Fruit fly (Drosophila melanogaster) whole organism, embryonic: ENCODE measurements around the gene Cpr65Az.
A peak's percentile ranks its signal among the peaks of the same experiment; 100 is the strongest.

Experiments
- Atf3 ChIP-seq: fragments of 200-800 bp; sonication (Bioruptor generic); optimal IDR thresholded peaks from 3 replicates; lab custom pipeline; 2016; ENCODE audit warnings: missing biosample characterization, missing genetic modification characterization
- Atf6 ChIP-seq: fragments of 200-800 bp; sonication (Bioruptor generic); IDR thresholded peaks from 2 replicates; pipeline ENCODE4 v1.3.6; 2022; ENCODE audit warnings: missing biosample characterization, missing genetic modification characterization
- B-H2 ChIP-seq: fragments of 200-800 bp; sonication (Bioruptor generic); optimal IDR thresholded peaks from 2 replicates; lab custom pipeline; 2018; ENCODE audit warnings: missing biosample characterization, mild to moderate bottlenecking, missing genetic modification characterization
- BEAF-32 ChIP-seq: fragments of 200-800 bp; sonication (Bioruptor generic); optimal IDR thresholded peaks from 3 replicates; lab custom pipeline; 2017; ENCODE audit warnings: missing biosample characterization, missing genetic modification characterization, mild to moderate bottlenecking, moderate library complexity, missing genetic modification reagents
- CG10543 ChIP-seq: fragments of 200-800 bp; sonication (Bioruptor generic); optimal IDR thresholded peaks from 3 replicates; lab custom pipeline; 2017; ENCODE audit warnings: missing biosample characterization, mild to moderate bottlenecking, missing genetic modification characterization, moderate library complexity
- CG11093 ChIP-seq: fragments of 200-800 bp; sonication (Bioruptor generic); IDR thresholded peaks from 3 replicates; pipeline ENCODE4 v1.3.6; 2022; ENCODE audit warnings: missing biosample characterization, missing genetic modification characterization
- CG11398 ChIP-seq: fragments of 200-800 bp; sonication (Bioruptor generic); optimal IDR thresholded peaks from 2 replicates; lab custom pipeline; 2016; ENCODE audit warnings: missing biosample characterization, missing genetic modification characterization
- CG13775 ChIP-seq: fragments of 200-800 bp; sonication (Bioruptor generic); optimal IDR thresholded peaks from 3 replicates; lab custom pipeline; 2017; ENCODE audit warnings: missing biosample characterization, mild to moderate bottlenecking, missing genetic modification characterization
- CG14710 ChIP-seq: fragments of 200-800 bp; sonication (Bioruptor generic); optimal IDR thresholded peaks from 3 replicates; lab custom pipeline; 2019; ENCODE audit warnings: missing biosample characterization, mild to moderate bottlenecking, missing genetic modification characterization, moderate library complexity
- CG15073 ChIP-seq: fragments of 200-800 bp; sonication (Bioruptor generic); optimal IDR thresholded peaks from 2 replicates; lab custom pipeline; 2016; ENCODE audit warnings: missing biosample characterization, missing genetic modification characterization
- CG17568 ChIP-seq: fragments of 200-800 bp; sonication (Bioruptor generic); optimal IDR thresholded peaks from 2 replicates; lab custom pipeline; 2018; ENCODE audit warnings: missing biosample characterization, mild to moderate bottlenecking, missing genetic modification characterization, moderate library complexity
- CG17612 ChIP-seq: fragments of 200-800 bp; sonication (Bioruptor generic); IDR thresholded peaks from 2 replicates; pipeline ENCODE4 v1.3.6; 2022; ENCODE audit warnings: missing biosample characterization, missing genetic modification characterization
- CG2116 ChIP-seq: fragments of 200-800 bp; sonication (Bioruptor generic); optimal IDR thresholded peaks from 3 replicates; lab custom pipeline; 2018; ENCODE audit warnings: missing biosample characterization, mild to moderate bottlenecking, missing genetic modification characterization
- CG33557 ChIP-seq: fragments of 200-800 bp; sonication (Bioruptor generic); optimal IDR thresholded peaks from 2 replicates; lab custom pipeline; 2019; ENCODE audit warnings: missing biosample characterization, mild to moderate bottlenecking, missing genetic modification characterization, moderate library complexity
- CG4328 ChIP-seq: fragments of 200-800 bp; sonication (Bioruptor generic); optimal IDR thresholded peaks from 3 replicates; lab custom pipeline; 2017; ENCODE audit warnings: missing biosample characterization, missing genetic modification reagents, missing genetic modification characterization
- CG4617 ChIP-seq: fragments of 200-800 bp; sonication (Bioruptor generic); optimal IDR thresholded peaks from 3 replicates; lab custom pipeline; 2016; ENCODE audit warnings: missing biosample characterization, missing genetic modification characterization, borderline replicate concordance
- CG5180 ChIP-seq: fragments of 200-800 bp; sonication (Bioruptor generic); optimal IDR thresholded peaks from 3 replicates; lab custom pipeline; 2017; ENCODE audit warnings: missing biosample characterization, missing genetic modification characterization, mild to moderate bottlenecking, moderate library complexity, missing genetic modification reagents
- CG7556 ChIP-seq: fragments of 200-800 bp; sonication (Bioruptor generic); optimal IDR thresholded peaks from 2 replicates; lab custom pipeline; 2017; ENCODE audit warnings: missing biosample characterization, mild to moderate bottlenecking, missing genetic modification characterization
- CG9437 ChIP-seq: fragments of 200-800 bp; sonication (Bioruptor generic); optimal IDR thresholded peaks from 2 replicates; lab custom pipeline; 2018; ENCODE audit warnings: missing biosample characterization, mild to moderate bottlenecking, missing genetic modification characterization
- CG9817 ChIP-seq: fragments of 200-800 bp; sonication (Bioruptor generic); optimal IDR thresholded peaks from 2 replicates; lab custom pipeline; 2018; ENCODE audit warnings: missing biosample characterization, mild to moderate bottlenecking, missing genetic modification characterization, moderate library complexity
- CoRest ChIP-seq: fragments of 200-800 bp; sonication (Bioruptor generic); optimal IDR thresholded peaks from 3 replicates; lab custom pipeline; 2018; ENCODE audit warnings: missing biosample characterization, mild to moderate bottlenecking, missing genetic modification characterization, moderate library complexity
- Dll ChIP-seq: fragments of 200-800 bp; sonication (Bioruptor generic); IDR thresholded peaks from 4 replicates; pipeline ENCODE4 v1.3.6; 2022; ENCODE audit warnings: missing biosample characterization, missing genetic modification characterization; ENCODE audit not compliant: partially characterized antibody
- E2f1 ChIP-seq: fragments of 200-800 bp; sonication (Bioruptor generic); IDR thresholded peaks from 2 replicates; pipeline ENCODE4 v1.3.6; 2022; ENCODE audit warnings: missing biosample characterization, missing genetic modification characterization
- E2f2 ChIP-seq: fragments of 200-800 bp; sonication (Bioruptor generic); IDR thresholded peaks from 2 replicates; pipeline ENCODE4 v1.3.6; 2022; ENCODE audit warnings: missing biosample characterization, missing genetic modification characterization
- Eip74EF ChIP-seq, 2 experiments: fragments of 200-800 bp in 1 of 2; fragments of >200 bp in 1 of 2; sonication (Bioruptor generic) in 1 of 2; optimal IDR thresholded peaks; 2 replicates each; lab custom pipeline; 2017 to 2019; ENCODE audit warnings: missing biosample characterization in 2 of 2, missing genetic modification characterization in 2 of 2, mild to moderate bottlenecking in 1 of 2, moderate library complexity in 1 of 2
- HLH54F ChIP-seq: fragments of 200-800 bp; sonication (Bioruptor generic); optimal IDR thresholded peaks from 3 replicates; lab custom pipeline; 2016; ENCODE audit warnings: missing biosample characterization, missing genetic modification characterization
- HLHmδ ChIP-seq: fragments of 200-800 bp; sonication (Bioruptor generic); optimal IDR thresholded peaks from 2 replicates; lab custom pipeline; 2018; ENCODE audit warnings: missing biosample characterization, mild to moderate bottlenecking, missing genetic modification characterization, moderate library complexity
- MESR4 ChIP-seq: fragments of 200-800 bp; sonication (Bioruptor generic); optimal IDR thresholded peaks from 2 replicates; lab custom pipeline; 2018; ENCODE audit warnings: missing biosample characterization, mild to moderate bottlenecking, missing genetic modification characterization, moderate library complexity
- MTF-1 ChIP-seq: fragments of 200-800 bp; sonication (Bioruptor generic); optimal IDR thresholded peaks from 2 replicates; lab custom pipeline; 2018; ENCODE audit warnings: missing biosample characterization, mild to moderate bottlenecking, missing genetic modification characterization, borderline replicate concordance
- Sry-δ ChIP-seq: fragments of 200-800 bp; sonication (Bioruptor generic); optimal IDR thresholded peaks from 2 replicates; lab custom pipeline; 2016; ENCODE audit warnings: missing biosample characterization, missing genetic modification characterization
- TFAM ChIP-seq: fragments of 200-800 bp; sonication (Bioruptor generic); optimal IDR thresholded peaks from 2 replicates; lab custom pipeline; 2017; ENCODE audit warnings: missing biosample characterization, missing genetic modification characterization, inconsistent platforms
- Xbp1 ChIP-seq: fragments of 200-800 bp; sonication (Bioruptor generic); optimal IDR thresholded peaks from 3 replicates; lab custom pipeline; 2016; ENCODE audit warnings: missing biosample characterization, mild to moderate bottlenecking, missing genetic modification characterization
- aop ChIP-seq: fragments of 200-800 bp; sonication (Bioruptor generic); IDR thresholded peaks from 2 replicates; pipeline ENCODE4 v1.3.6; 2022; ENCODE audit warnings: missing biosample characterization, missing genetic modification characterization
- ash1 ChIP-seq: fragments of 200-800 bp; sonication (Bioruptor generic); optimal IDR thresholded peaks from 2 replicates; lab custom pipeline; 2018; ENCODE audit warnings: missing biosample characterization, mild to moderate bottlenecking, missing genetic modification characterization
- chn ChIP-seq: fragments of 200-800 bp; sonication (Bioruptor generic); optimal IDR thresholded peaks from 2 replicates; lab custom pipeline; 2016; ENCODE audit warnings: missing biosample characterization, missing genetic modification characterization
- crol ChIP-seq: fragments of 200-800 bp; sonication (Bioruptor generic); IDR thresholded peaks from 2 replicates; pipeline ENCODE4 v1.3.6; 2022; ENCODE audit warnings: missing biosample characterization, missing genetic modification characterization
- dpn ChIP-seq, 2 experiments: fragments of 200-800 bp; sonication (Bioruptor generic); optimal IDR thresholded peaks; 3 replicates each; lab custom pipeline; 2016; ENCODE audit warnings: missing biosample characterization in 2 of 2, missing genetic modification characterization in 2 of 2
- eve ChIP-seq, 2 experiments: fragments of >200 bp; optimal IDR thresholded peaks; 2 replicates each; lab custom pipeline; 2017; ENCODE audit warnings: missing biosample characterization in 2 of 2, missing genetic modification characterization in 2 of 2
- fd3F ChIP-seq: fragments of 200-800 bp; sonication (Bioruptor generic); optimal IDR thresholded peaks from 2 replicates; lab custom pipeline; 2018; ENCODE audit warnings: missing biosample characterization, mild to moderate bottlenecking, missing genetic modification characterization, moderate library complexity
- gce ChIP-seq: fragments of 200-800 bp; sonication (Bioruptor generic); IDR thresholded peaks from 3 replicates; pipeline ENCODE4 v1.3.6; 2022; ENCODE audit warnings: missing biosample characterization, missing genetic modification characterization
- gcm2 ChIP-seq: fragments of 200-800 bp; sonication (Bioruptor generic); optimal IDR thresholded peaks from 2 replicates; lab custom pipeline; 2016; ENCODE audit warnings: missing biosample characterization, missing genetic modification characterization
- hth ChIP-seq: fragments of >200 bp; optimal IDR thresholded peaks from 2 replicates; lab custom pipeline; 2017; ENCODE audit warnings: inconsistent platforms
- lola ChIP-seq, 3 experiments: fragments of >200 bp in 2 of 3; fragments of 200-800 bp in 1 of 3; sonication (Bioruptor generic) in 1 of 3; optimal IDR thresholded peaks; 2 replicates each; lab custom pipeline; 2017 to 2019; ENCODE audit warnings: missing biosample characterization in 3 of 3, missing genetic modification characterization in 3 of 3, mild to moderate bottlenecking in 1 of 3, moderate library complexity in 1 of 3
- oc ChIP-seq: fragments of 200-800 bp; sonication (Bioruptor generic); optimal IDR thresholded peaks from 2 replicates; lab custom pipeline; 2018; ENCODE audit warnings: missing biosample characterization, mild to moderate bottlenecking, missing genetic modification characterization, moderate library complexity
- onecut ChIP-seq: fragments of 200-800 bp; sonication (Bioruptor generic); IDR thresholded peaks from 2 replicates; pipeline ENCODE4 v1.3.6; 2022; ENCODE audit warnings: missing biosample characterization, missing genetic modification characterization
- prd ChIP-seq, 3 experiments: fragments of >200 bp in 2 of 3; fragments of 200-800 bp in 1 of 3; sonication (Bioruptor generic) in 1 of 3; optimal IDR thresholded peaks in 2 of 3; IDR thresholded peaks in 1 of 3; 2 replicates in 2 of 3; 3 replicates in 1 of 3; pipeline versions ENCODE4 v1.3.6 to Lab custom; 2017 to 2022; ENCODE audit warnings: missing biosample characterization in 1 of 3, missing genetic modification characterization in 1 of 3
- scrt ChIP-seq: fragments of 200-800 bp; sonication (Bioruptor generic); optimal IDR thresholded peaks from 2 replicates; lab custom pipeline; 2018; ENCODE audit warnings: missing biosample characterization, mild to moderate bottlenecking, missing genetic modification characterization, moderate library complexity
- sens-2 ChIP-seq: fragments of 200-800 bp; sonication (Bioruptor generic); IDR thresholded peaks from 2 replicates; pipeline ENCODE4 v1.3.6; 2022; ENCODE audit warnings: missing biosample characterization, missing genetic modification characterization
- tap ChIP-seq: fragments of 200-800 bp; optimal IDR thresholded peaks from 3 replicates; lab custom pipeline; 2019; ENCODE audit warnings: missing biosample characterization, mild to moderate bottlenecking, missing genetic modification characterization, moderate library complexity
- tx ChIP-seq: fragments of 200-800 bp; sonication (Bioruptor generic); optimal IDR thresholded peaks from 2 replicates; lab custom pipeline; 2016; ENCODE audit warnings: missing biosample characterization, missing genetic modification characterization

The Cpr65Az gene

DNA sequence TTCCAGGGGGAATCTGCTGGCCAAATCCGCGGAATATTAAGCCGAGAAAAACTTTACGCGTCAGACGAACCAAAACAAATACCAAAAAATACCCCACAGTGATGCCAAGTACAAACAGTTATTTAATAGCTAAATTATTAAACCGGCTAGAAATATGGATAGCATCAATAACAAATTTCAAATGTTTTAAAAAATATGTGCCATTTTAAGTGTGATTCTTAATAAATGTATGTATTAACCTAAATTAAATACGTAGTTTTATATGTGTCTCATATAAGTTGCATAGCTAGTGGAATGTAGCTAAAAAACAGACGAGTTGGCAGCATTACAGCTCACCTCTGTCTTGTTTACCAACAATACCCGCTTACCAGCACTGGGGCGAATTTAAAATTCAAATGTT lies 21.2 kb downstream of the Cpr65Az start, which contains the start of gene CG10274 (continued):
- no peak for TF ChIP-seq onecut (GFP tag; lab: Robert Waterston, UW)
- peak; percentile 78 for TF ChIP-seq E2f2 (GFP tag; lab: Robert Waterston, UW)
- TF ChIP-seq crol (GFP tag; lab: Robert Waterston, UW), result no peak
- TF ChIP-seq CG17612 (GFP tag; lab: Robert Waterston, UW), result no peak
- TF ChIP-seq Sry-δ, result peak; percentile 44
- peak; percentile 59 for TF ChIP-seq Atf3 (GFP tag; lab: Kevin White, UChicago)
- peak; percentile 54 for TF ChIP-seq gcm2 (GFP tag; lab: Kevin White, UChicago)
- no peak for TF ChIP-seq aop (GFP tag; lab: Robert Waterston, UW)
- peak; percentile 63 for TF ChIP-seq E2f1 (GFP tag; lab: Robert Waterston, UW)
- peak; percentile 72 for TF ChIP-seq chn (GFP tag; lab: Kevin White, UChicago)
- no peak for TF ChIP-seq CG15073 (GFP tag; lab: Kevin White, UChicago)
- TF ChIP-seq CG2116 (GFP tag; lab: Kevin White, UChicago), result peak; percentile 77
- TF ChIP-seq ash1, result no peak
- no peak for TF ChIP-seq CG11398 (GFP tag; lab: Kevin White, UChicago)
- no peak for TF ChIP-seq HLHmδ (GFP tag; lab: Kevin White, UChicago)
- TF ChIP-seq MTF-1 (GFP tag; lab: Kevin White, UChicago), result no peak
- no peak for TF ChIP-seq eve (GFP tag; optimal IDR thresholded peaks at IDR 0.05; lab: Kevin White, UChicago)
- no peak for TF ChIP-seq CG11093 (GFP tag; lab: Robert Waterston, UW)
- no peak for TF ChIP-seq Dll
- peak; percentile 45 for TF ChIP-seq tx (GFP tag; lab: Kevin White, UChicago)
- TF ChIP-seq Atf6 (GFP tag; lab: Robert Waterston, UW), result peak; percentile 66
- no peak for TF ChIP-seq hth (lab: Kevin White, UChicago)
- TF ChIP-seq B-H2, result no peak
- peak in 1 of 3 experiments; percentile 81 for TF ChIP-seq lola (GFP tag; optimal IDR thresholded peaks at IDR 0.05; lab: Kevin White, UChicago)
- no peak for TF ChIP-seq gce
- TF ChIP-seq TFAM, result no peak
- TF ChIP-seq CG4328 (GFP tag; lab: Kevin White, UChicago), result peak; percentile 50
- no peak for TF ChIP-seq tap (tag; lab: Kevin White, UChicago)
- TF ChIP-seq dpn (GFP tag; optimal IDR thresholded peaks at IDR 0.05; lab: Kevin White, UChicago), result peak; percentile 72 to 81
- peak; percentile 73 for TF ChIP-seq CG33557
- TF ChIP-seq CG9437 (GFP tag; lab: Kevin White, UChicago), result peak; percentile 67
- TF ChIP-seq oc (tag; lab: Kevin White, UChicago), result no peak
- peak; percentile 72 for TF ChIP-seq CG10543
- TF ChIP-seq CG14710 (tag; lab: Kevin White, UChicago), result peak; percentile 86
- peak; percentile 83 for TF ChIP-seq CG13775 (GFP tag; lab: Kevin White, UChicago)
- no peak for TF ChIP-seq scrt (GFP tag; lab: Kevin White, UChicago)
- TF ChIP-seq CG17568, result no peak
- TF ChIP-seq MESR4 (GFP tag; lab: Kevin White, UChicago), result no peak
- TF ChIP-seq, all 482 proteins: peak for 261

dm6 chr3L:6184884-6185438 lies 24.3 kb downstream of the Cpr65Az start, which contains the start of the genes D19B and CG43293:
D19B (minus strand) TSS chr3L:6184920.
CG43293 (plus strand) TSS chr3L:6185189.
- no peak for TF ChIP-seq Eip74EF (GFP tag; optimal IDR thresholded peaks at IDR 0.05; lab: Kevin White, UChicago)
- TF ChIP-seq CG5180, result no peak
- TF ChIP-seq prd (optimal IDR thresholded peaks at IDR 0.05; lab: Kevin White, UChicago), result no peak
- TF ChIP-seq prd (GFP tag; IDR thresholded peaks at IDR 0.05; lab: Robert Waterston, UW), result peak; percentile 94
- TF ChIP-seq Sry-δ, result peak; percentile 90
- peak; percentile 91 for TF ChIP-seq HLH54F
- TF ChIP-seq CG9817 (tag; lab: Kevin White, UChicago), result peak; percentile 80
- TF ChIP-seq CG4617 (GFP tag; lab: Kevin White, UChicago), result peak; percentile 82
- TF ChIP-seq sens-2 (GFP tag; lab: Robert Waterston, UW), result peak; percentile 64
- TF ChIP-seq Xbp1 (GFP tag; lab: Kevin White, UChicago), result peak; percentile 94
- peak; percentile 43 for TF ChIP-seq BEAF-32 (GFP tag; lab: Kevin White, UChicago)
- TF ChIP-seq fd3F (GFP tag; lab: Kevin White, UChicago), result peak; percentile 81
- TF ChIP-seq CoRest (tag; lab: Kevin White, UChicago), result peak; percentile 83
- TF ChIP-seq CG7556 (GFP tag; lab: Kevin White, UChicago), result peak; percentile 81
